Worm (Caenorhabditis elegans): ENCODE results near the gene T13H5.1.
A peak's percentile ranks its signal among the peaks of the same experiment; 100 is the strongest.

The T13H5.1 gene

ce11 chrII:8536060-8536459 lies 27.2 kb upstream of the T13H5.1 start, which contains the start of gene W01C9.2:
TSS of gene W01C9.2 (plus strand) at chrII:8536360.
- TF ChIP-seq zip-5 (tag; optimal IDR thresholded peaks at IDR 0.05): no peak
- no peak for TF ChIP-seq tbx-2 (tag; optimal IDR thresholded peaks at IDR 0.05)
- no peak for TF ChIP-seq Y22D7AL.16 (tag; optimal IDR thresholded peaks at IDR 0.05)

- peak; percentile 16 for TF ChIP-seq pha-2 (tag; optimal IDR thresholded peaks at IDR 0.05)
- TF ChIP-seq ahr-1 (tag; optimal IDR thresholded peaks at IDR 0.05): no peak
- no peak for TF ChIP-seq lim-6 (tag; optimal IDR thresholded peaks at IDR 0.05)
- TF ChIP-seq ceh-6 (GFP tag; optimal IDR thresholded peaks at IDR 0.05): no peak
- TF ChIP-seq ceh-34 (tag; optimal IDR thresholded peaks at IDR 0.05): peak; percentile 65
- peak; percentile 51 for TF ChIP-seq nfya-1 (tag; optimal IDR thresholded peaks at IDR 0.05)
- peak; percentile 8 for TF ChIP-seq ceh-31 (tag; optimal IDR thresholded peaks at IDR 0.05)
- peak; percentile 48 for TF ChIP-seq tbx-2 (tag; optimal IDR thresholded peaks at IDR 0.05)
- no peak for TF ChIP-seq F13H6.1 (tag; optimal IDR thresholded peaks at IDR 0.05)
Measured at ce11 chrII:8532015-8532414, 23.2 kb upstream of the T13H5.1 start.

- TF ChIP-seq madf-2 (tag; optimal IDR thresholded peaks at IDR 0.05): no peak
- no peak for TF ChIP-seq unc-42 (tag; optimal IDR thresholded peaks at IDR 0.05)
- TF ChIP-seq rnt-1 (tag; optimal IDR thresholded peaks at IDR 0.05): no peak
- TF ChIP-seq mec-3 (tag; optimal IDR thresholded peaks at IDR 0.05; ENCODE audit: borderline replicate concordance): no peak
- no peak for TF ChIP-seq nhr-11 (tag; optimal IDR thresholded peaks at IDR 0.05)
- no peak for TF ChIP-seq eyg-1 (tag; optimal IDR thresholded peaks at IDR 0.05)
- no peak for TF ChIP-seq F13H6.1 (tag; optimal IDR thresholded peaks at IDR 0.05)
- TF ChIP-seq unc-55 (GFP tag; optimal IDR thresholded peaks at IDR 0.05): no peak
- no peak for TF ChIP-seq sox-4 (tag; optimal IDR thresholded peaks at IDR 0.05)
- TF ChIP-seq fkh-10 (GFP tag; optimal IDR thresholded peaks at IDR 0.05): no peak
- no peak for TF ChIP-seq ceh-6 (GFP tag; optimal IDR thresholded peaks at IDR 0.05)
- no peak for TF ChIP-seq tbx-2 (tag; optimal IDR thresholded peaks at IDR 0.05)
- TF ChIP-seq Y22D7AL.16 (tag; optimal IDR thresholded peaks at IDR 0.05): no peak
- TF ChIP-seq gmeb-2 (tag; optimal IDR thresholded peaks at IDR 0.05): no peak
- no peak for TF ChIP-seq ref-2 (tag; optimal IDR thresholded peaks at IDR 0.05)
- TF ChIP-seq pax-1 (tag; optimal IDR thresholded peaks at IDR 0.05): no peak
- TF ChIP-seq fkh-6 (tag; optimal IDR thresholded peaks at IDR 0.05): no peak
- no peak for TF ChIP-seq ttx-3 (tag; optimal IDR thresholded peaks at IDR 0.05)
Measured at ce11 chrII:8531181-8531759, 22.4 kb upstream of the T13H5.1 start, which contains the start of gene gldi-7. TSS of gene gldi-7 (minus strand) at chrII:8531222.

ce11 chrII:8529176-8529698 lies 20.4 kb upstream of the T13H5.1 start:
- TF ChIP-seq dve-1 (tag; optimal IDR thresholded peaks at IDR 0.05) (no peak), lin-11 (tag; optimal IDR thresholded peaks at IDR 0.05) (no peak), rnt-1 (tag; optimal IDR thresholded peaks at IDR 0.05) (peak; percentile 2), ref-2 (tag; optimal IDR thresholded peaks at IDR 0.05) (peak; percentile 13)

ce11 chrII:8525133-8525736 lies 16.4 kb upstream of the T13H5.1 start, which contains the start of the genes prp-9 and mrps-18B:
TSS of gene prp-9 (minus strand) at chrII:8525396.
TSS of gene mrps-18B (plus strand) at chrII:8525681.
- no peak for TF ChIP-seq pros-1 (tag; optimal IDR thresholded peaks at IDR 0.05)
- no peak for TF ChIP-seq tbx-2 (tag; optimal IDR thresholded peaks at IDR 0.05)
- TF ChIP-seq ref-2 (tag; optimal IDR thresholded peaks at IDR 0.05): no peak
- TF ChIP-seq ceh-30 (tag; optimal IDR thresholded peaks at IDR 0.05): no peak
- TF ChIP-seq gmeb-2 (tag; optimal IDR thresholded peaks at IDR 0.05): no peak
- no peak for TF ChIP-seq pax-1 (tag; optimal IDR thresholded peaks at IDR 0.05)
- TF ChIP-seq sox-4 (tag; optimal IDR thresholded peaks at IDR 0.05): no peak
- no peak for TF ChIP-seq che-1 (tag; optimal IDR thresholded peaks at IDR 0.05)
- no peak for TF ChIP-seq nfya-1 (tag; optimal IDR thresholded peaks at IDR 0.05)
- no peak for TF ChIP-seq sdc-2 (tag; optimal IDR thresholded peaks at IDR 0.05)
- no peak for TF ChIP-seq fkh-10 (GFP tag; optimal IDR thresholded peaks at IDR 0.05)
- no peak for TF ChIP-seq rnt-1 (tag; optimal IDR thresholded peaks at IDR 0.05)
- TF ChIP-seq Y22D7AL.16 (tag; optimal IDR thresholded peaks at IDR 0.05): no peak
- no peak for TF ChIP-seq ceh-19 (GFP tag; optimal IDR thresholded peaks at IDR 0.05)

All from whole organism, late embryonic.